Worm (Caenorhabditis elegans) whole organism, L3 larva: Measurements from ENCODE around the gene fbxa-96.

ENCODE experiments used
- egl-27 ChIP-seq: sonication (generic microtip); optimal IDR thresholded peaks from 4 replicates; lab custom pipeline; 2017; ENCODE audit warnings: missing biosample characterization, missing genetic modification reagents, missing genetic modification characterization
- skn-1 ChIP-seq: fragments of 150-350 bp; optimal IDR thresholded peaks from 2 replicates; lab custom pipeline; 2014; ENCODE audit warnings: missing biosample characterization, missing genetic modification characterization

ce11 chrX:15104963-15105493 is 44.8 kb upstream of the fbxa-96 start:
- TF ChIP-seq egl-27 (tag; lab: Kevin White, UChicago) (no peak), skn-1 (tag; lab: Kevin White, UChicago) (no peak)
